Worm (Caenorhabditis elegans): Measurements from ENCODE around the gene Y72A10A.1.

DNA sequence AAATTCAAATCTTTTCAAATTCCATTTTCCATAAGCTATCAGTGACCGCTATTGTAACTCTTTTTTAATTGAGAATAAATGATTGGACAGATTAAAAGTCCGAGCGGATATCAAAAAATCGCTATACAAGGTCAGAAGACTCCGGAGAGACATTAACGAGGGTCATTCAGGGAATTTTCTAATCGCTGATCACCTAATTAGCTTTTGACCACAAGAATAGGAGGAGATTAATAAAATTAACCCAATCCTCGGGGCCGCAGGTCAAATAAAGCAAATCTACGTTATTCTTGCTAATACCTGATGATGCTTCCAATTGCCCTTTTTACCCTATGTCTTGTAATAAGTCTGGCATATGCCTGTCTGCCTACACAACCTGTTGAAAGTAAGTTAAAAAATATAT lies 35.5 kb upstream of the Y72A10A.1 start, which contains the start of gene T25B2.1:
- no peak for TF ChIP-seq pha-4 (tag; optimal IDR thresholded peaks at IDR 0.05)
- TF ChIP-seq dve-1 (tag; optimal IDR thresholded peaks at IDR 0.05): no peak
- TF ChIP-seq Y22D7AL.16 (tag; optimal IDR thresholded peaks at IDR 0.05): no peak
- no peak for TF ChIP-seq unc-3 (GFP tag; conservative IDR thresholded peaks at IDR 0.05)
- no peak for TF ChIP-seq unc-3 (tag; optimal IDR thresholded peaks at IDR 0.05)
- no peak for TF ChIP-seq sox-4 (tag; optimal IDR thresholded peaks at IDR 0.05)
- no peak for TF ChIP-seq unc-86 (tag; optimal IDR thresholded peaks at IDR 0.05)

Measured in whole organism, late embryonic.